Fruit fly (Drosophila melanogaster) whole organism, adult: ENCODE results near the gene CG14331.

Experiments
- CG11617 ChIP-seq: fragments of 200-800 bp; sonication (Bioruptor generic); optimal IDR thresholded peaks from 2 replicates; lab custom pipeline; 2017; ENCODE audit warnings: mild to moderate bottlenecking, missing biosample characterization, missing genetic modification reagents, missing genetic modification characterization
- CG12768 ChIP-seq: fragments of 200-800 bp; sonication (Bioruptor generic); optimal IDR thresholded peaks from 2 replicates; lab custom pipeline; 2017; ENCODE audit warnings: missing biosample characterization, missing genetic modification characterization, mild to moderate bottlenecking, moderate library complexity, missing genetic modification reagents
- CG14711 ChIP-seq: fragments of 200-800 bp; sonication (Bioruptor generic); optimal IDR thresholded peaks from 2 replicates; lab custom pipeline; 2018; ENCODE audit warnings: missing biosample characterization, mild to moderate bottlenecking, missing genetic modification characterization, moderate library complexity
- CG1620 ChIP-seq: fragments of 200-800 bp; sonication (Bioruptor generic); optimal IDR thresholded peaks from 2 replicates; lab custom pipeline; 2016; ENCODE audit warnings: missing biosample characterization, missing genetic modification characterization
- CG33017 ChIP-seq: fragments of 200-800 bp; sonication (Bioruptor generic); optimal IDR thresholded peaks from 2 replicates; lab custom pipeline; 2018; ENCODE audit warnings: missing biosample characterization, mild to moderate bottlenecking, missing genetic modification characterization, moderate library complexity
- CG5204 ChIP-seq: fragments of 200-800 bp; sonication (Bioruptor generic); optimal IDR thresholded peaks from 2 replicates; lab custom pipeline; 2016; ENCODE audit warnings: missing biosample characterization, missing genetic modification characterization
- CG7045 ChIP-seq: fragments of 200-800 bp; sonication (Bioruptor generic); optimal IDR thresholded peaks from 2 replicates; lab custom pipeline; 2017; ENCODE audit warnings: missing biosample characterization, mild to moderate bottlenecking, missing genetic modification characterization
- CG7101 ChIP-seq: fragments of 200-800 bp; sonication (Bioruptor generic); optimal IDR thresholded peaks from 2 replicates; lab custom pipeline; 2018; ENCODE audit warnings: missing biosample characterization, mild to moderate bottlenecking, missing genetic modification characterization, moderate library complexity
- Clk ChIP-seq: fragments of 200-800 bp; sonication (Bioruptor generic); optimal IDR thresholded peaks from 2 replicates; lab custom pipeline; 2017; ENCODE audit warnings: missing biosample characterization, missing genetic modification characterization
- Crg-1 ChIP-seq: fragments of 200-800 bp; sonication (Bioruptor generic); optimal IDR thresholded peaks from 2 replicates; lab custom pipeline; 2016; ENCODE audit warnings: missing biosample characterization, missing genetic modification characterization
- Hr96 ChIP-seq: fragments of 200-800 bp; sonication (Bioruptor generic); optimal IDR thresholded peaks from 2 replicates; lab custom pipeline; 2016; ENCODE audit warnings: missing biosample characterization, missing genetic modification characterization
- Mnt ChIP-seq: fragments of 200-800 bp; sonication (Bioruptor generic); optimal IDR thresholded peaks from 2 replicates; lab custom pipeline; 2016; ENCODE audit warnings: missing biosample characterization, mild to moderate bottlenecking, missing genetic modification characterization
- bab1 ChIP-seq: fragments of 200-800 bp; sonication (Bioruptor generic); optimal IDR thresholded peaks from 3 replicates; lab custom pipeline; 2019; ENCODE audit warnings: missing biosample characterization, mild to moderate bottlenecking, missing genetic modification characterization, moderate library complexity
- cic ChIP-seq: fragments of 200-800 bp; sonication (Bioruptor generic); optimal IDR thresholded peaks from 2 replicates; lab custom pipeline; 2017; ENCODE audit warnings: missing biosample characterization, mild to moderate bottlenecking, missing genetic modification characterization, moderate library complexity
- cnc ChIP-seq, 2 experiments: fragments of >200 bp; optimal IDR thresholded peaks; 2 replicates each; lab custom pipeline; 2017
- kay ChIP-seq: fragments of 200-800 bp; sonication (Bioruptor generic); peaks from one replicate; lab custom pipeline; 2016; ENCODE audit warnings: missing biosample characterization, missing genetic modification characterization, borderline replicate concordance
- ovo ChIP-seq: fragments of 200-800 bp; sonication (Bioruptor generic); optimal IDR thresholded peaks from 2 replicates; lab custom pipeline; 2016; ENCODE audit warnings: missing biosample characterization, missing genetic modification characterization
- pad ChIP-seq: fragments of 200-800 bp; sonication (Bioruptor generic); optimal IDR thresholded peaks from 3 replicates; lab custom pipeline; 2017; ENCODE audit warnings: missing biosample characterization, missing genetic modification characterization, mild to moderate bottlenecking, moderate library complexity, missing genetic modification reagents
- tj ChIP-seq: fragments of 200-800 bp; sonication (Bioruptor generic); optimal IDR thresholded peaks from 3 replicates; lab custom pipeline; 2017; ENCODE audit warnings: missing biosample characterization, mild to moderate bottlenecking, missing genetic modification characterization, moderate library complexity
- toe ChIP-seq: fragments of 200-800 bp; sonication (Bioruptor generic); optimal IDR thresholded peaks from 2 replicates; lab custom pipeline; 2016; ENCODE audit warnings: missing biosample characterization, missing genetic modification characterization

The CG14331 gene

dm6 chr3R:17418459-17418858 lies 22.1 kb downstream of the CG14331 start, which contains the start of gene CG42834:
CG42834 (plus strand) TSS chr3R:17418759.
- TF ChIP-seq Hr96 (GFP tag; lab: Kevin White, UChicago) = no peak
- TF ChIP-seq CG7101 (tag; lab: Kevin White, UChicago) = no peak

- no peak for TF ChIP-seq Mnt (GFP tag; lab: Kevin White, UChicago)
These were observed 23.4 kb downstream of the CG14331 start, which contains the start of gene CG33333 for dm6 chr3R:17417167-17417566. CG33333 (plus strand) TSS chr3R:17417467.

dm6 chr3R:17415439-17415838 lies 25.1 kb downstream of the CG14331 start, which contains the start of gene CG5866:
CG5866 (plus strand) TSS chr3R:17415739.
- TF ChIP-seq CG5204 (GFP tag; lab: Kevin White, UChicago) = no peak
- no peak for TF ChIP-seq Crg-1 (GFP tag; lab: Kevin White, UChicago)
- TF ChIP-seq toe (GFP tag; lab: Kevin White, UChicago) = no peak

dm6 chr3R:17413601-17414000 lies 26.9 kb downstream of the CG14331 start, which contains the start of gene CG42822:
CG42822 (plus strand) TSS chr3R:17413901.
- TF ChIP-seq Clk (GFP tag; lab: Kevin White, UChicago) (no peak), CG12768 (GFP tag; lab: Kevin White, UChicago) (no peak), CG1620 (no peak), bab1 (GFP tag; lab: Kevin White, UChicago) (no peak), tj (GFP tag; lab: Kevin White, UChicago) (no peak)

- no peak for TF ChIP-seq Hr96 (GFP tag; lab: Kevin White, UChicago)
- peak; percentile 29 for TF ChIP-seq CG14711 (tag; lab: Kevin White, UChicago)
- peak; percentile 23 for TF ChIP-seq bab1 (GFP tag; lab: Kevin White, UChicago)
These were observed 27.9 kb downstream of the CG14331 start, which contains the start of gene CG42821 for dm6 chr3R:17412458-17413127. CG42821 (plus strand) TSS chr3R:17413077.

- TF ChIP-seq Mnt (GFP tag; lab: Kevin White, UChicago) = no peak
- TF ChIP-seq Crg-1 (GFP tag; lab: Kevin White, UChicago) = no peak
These were observed 29.7 kb downstream of the CG14331 start, which contains the start of gene CG5863 for dm6 chr3R:17410808-17411207. CG5863 (plus strand) TSS chr3R:17411108.

- TF ChIP-seq CG11617 (GFP tag; lab: Kevin White, UChicago) (no peak), Crg-1 (GFP tag; lab: Kevin White, UChicago) (no peak), Mnt (GFP tag; lab: Kevin White, UChicago) (no peak), Hr96 (GFP tag; lab: Kevin White, UChicago) (no peak), cnc (optimal IDR thresholded peaks at IDR 0.05; lab: Kevin White, UChicago) (no peak), kay (no peak), cic (GFP tag; lab: Kevin White, UChicago) (no peak), CG7045 (no peak), CG5204 (GFP tag; lab: Kevin White, UChicago) (no peak), pad (GFP tag; lab: Kevin White, UChicago) (no peak), tj (GFP tag; lab: Kevin White, UChicago) (no peak), CG33017 (no peak)
These were observed 31.2 kb downstream of the CG14331 start, which contains the start of gene CG5860 for dm6 chr3R:17409319-17409718. CG5860 (plus strand) TSS chr3R:17409619.

- TF ChIP-seq CG33017 = no peak
- TF ChIP-seq bab1 (GFP tag; lab: Kevin White, UChicago) = no peak
- TF ChIP-seq tj (GFP tag; lab: Kevin White, UChicago) = no peak
- no peak for TF ChIP-seq kay
These were observed 33.0 kb downstream of the CG14331 start, which contains the start of gene CG17283 for dm6 chr3R:17407576-17407975. CG17283 (plus strand) TSS chr3R:17407876.

dm6 chr3R:17406411-17406810 lies 34.1 kb downstream of the CG14331 start, which contains the start of the genes CG42824 and CG42798:
CG42824 (minus strand) TSS chr3R:17406511.
CG42798 (plus strand) TSS chr3R:17406678.
- TF ChIP-seq CG1620 (no peak), CG14711 (tag; lab: Kevin White, UChicago) (no peak), bab1 (GFP tag; lab: Kevin White, UChicago) (no peak), pad (GFP tag; lab: Kevin White, UChicago) (no peak), Mnt (GFP tag; lab: Kevin White, UChicago) (no peak), CG7101 (tag; lab: Kevin White, UChicago) (no peak), CG11617 (GFP tag; lab: Kevin White, UChicago) (no peak), CG7045 (no peak), toe (GFP tag; lab: Kevin White, UChicago) (no peak), CG33017 (no peak), tj (GFP tag; lab: Kevin White, UChicago) (no peak), ovo (GFP tag; lab: Kevin White, UChicago) (no peak), Crg-1 (GFP tag; lab: Kevin White, UChicago) (no peak), CG5204 (GFP tag; lab: Kevin White, UChicago) (no peak), Clk (GFP tag; lab: Kevin White, UChicago) (no peak), Hr96 (GFP tag; lab: Kevin White, UChicago) (no peak), cnc (optimal IDR thresholded peaks at IDR 0.05; lab: Kevin White, UChicago) (no peak), cic (GFP tag; lab: Kevin White, UChicago) (no peak), kay (no peak)
